Worm (Caenorhabditis elegans) whole organism, L3 larva: ENCODE measurements around the gene C17C3.1.
"Not testable (repeated sequence)": the region's sequence is repeated elsewhere in the genome, so short reads cannot be mapped to it uniquely, and the experiment has no call there.

ENCODE experiments used
- R02D3.7 ChIP-seq: fragments of 150-350 bp; optimal IDR thresholded peaks from 2 replicates; lab custom pipeline; 2014; ENCODE audit warnings: missing biosample characterization, missing genetic modification characterization
- ZK546.5 ChIP-seq: sonication (generic microtip); optimal IDR thresholded peaks from 2 replicates; lab custom pipeline; 2017; ENCODE audit warnings: missing biosample characterization, missing genetic modification characterization
- aly-2 ChIP-seq: fragments of 150-350 bp; optimal IDR thresholded peaks from 2 replicates; lab custom pipeline; 2014; ENCODE audit warnings: missing biosample characterization, missing genetic modification characterization
- ama-1 ChIP-seq: fragments of 150-350 bp; optimal IDR thresholded peaks from 2 replicates; lab custom pipeline; 2018
- ceh-16 ChIP-seq: sonication (generic microtip); optimal IDR thresholded peaks from 2 replicates; lab custom pipeline; 2017; ENCODE audit warnings: missing biosample characterization, missing genetic modification characterization
- ceh-28 ChIP-seq: fragments of 150-350 bp; optimal IDR thresholded peaks from 2 replicates; lab custom pipeline; 2014; ENCODE audit warnings: missing biosample characterization, missing genetic modification reagents, missing genetic modification characterization
- ceh-82 ChIP-seq: fragments of 150-350 bp; optimal IDR thresholded peaks from 2 replicates; lab custom pipeline; 2014; ENCODE audit warnings: missing biosample characterization, missing genetic modification characterization
- ceh-9 ChIP-seq: sonication (generic microtip); optimal IDR thresholded peaks from 2 replicates; lab custom pipeline; 2018; ENCODE audit warnings: missing biosample characterization, missing genetic modification characterization
- daf-12 ChIP-seq: fragments of 150-350 bp; optimal IDR thresholded peaks from 2 replicates; lab custom pipeline; 2014; ENCODE audit warnings: missing biosample characterization, missing genetic modification reagents, missing genetic modification characterization
- egl-27 ChIP-seq: sonication (generic microtip); optimal IDR thresholded peaks from 4 replicates; lab custom pipeline; 2017; ENCODE audit warnings: missing biosample characterization, missing genetic modification reagents, missing genetic modification characterization
- elt-1 ChIP-seq: fragments of 150-350 bp; optimal IDR thresholded peaks from 2 replicates; lab custom pipeline; 2014; ENCODE audit warnings: missing biosample characterization, missing genetic modification characterization
- elt-2 ChIP-seq: sonication (generic microtip); optimal IDR thresholded peaks from 2 replicates; lab custom pipeline; 2016; ENCODE audit warnings: missing genetic modification reagents, mild to moderate bottlenecking, missing genetic modification characterization, missing compliant biosample characterization
- elt-3 ChIP-seq, 3 experiments: fragments of 150-350 bp in 1 of 3; sonication (generic microtip) in 2 of 3; optimal IDR thresholded peaks; 2 replicates in 2 of 3; 4 replicates in 1 of 3; lab custom pipeline; 2014 to 2017; ENCODE audit warnings: missing biosample characterization in 3 of 3, missing genetic modification characterization in 3 of 3
- eor-1 ChIP-seq, 2 experiments: fragments of 150-350 bp; optimal IDR thresholded peaks; 2 replicates each; lab custom pipeline; 2014 to 2018; ENCODE audit warnings: missing biosample characterization in 2 of 2, missing genetic modification characterization in 2 of 2
- fkh-10 ChIP-seq: sonication (generic microtip); optimal IDR thresholded peaks from 2 replicates; lab custom pipeline; 2017; ENCODE audit warnings: missing biosample characterization, missing genetic modification reagents, missing genetic modification characterization
- fkh-2 ChIP-seq: fragments of 150-350 bp; optimal IDR thresholded peaks from 2 replicates; lab custom pipeline; 2014; ENCODE audit warnings: missing biosample characterization, missing genetic modification reagents, missing genetic modification characterization
- fos-1 ChIP-seq: fragments of 150-350 bp; optimal IDR thresholded peaks from 2 replicates; lab custom pipeline; 2014; ENCODE audit warnings: missing biosample characterization, missing genetic modification characterization
- hmg-11 ChIP-seq: sonication (generic microtip); optimal IDR thresholded peaks from 2 replicates; lab custom pipeline; 2016; ENCODE audit warnings: missing genetic modification characterization, missing compliant biosample characterization
- jun-1 ChIP-seq: fragments of 150-350 bp; optimal IDR thresholded peaks from 2 replicates; lab custom pipeline; 2014; ENCODE audit warnings: missing biosample characterization, missing genetic modification reagents, missing genetic modification characterization
- lin-15B ChIP-seq: fragments of 150-350 bp; optimal IDR thresholded peaks from 2 replicates; lab custom pipeline; 2014; ENCODE audit warnings: missing biosample characterization, missing genetic modification characterization
- lsy-12 ChIP-seq: sonication (generic microtip); optimal IDR thresholded peaks from 2 replicates; lab custom pipeline; 2016; ENCODE audit warnings: mild to moderate bottlenecking, missing genetic modification characterization, missing compliant biosample characterization
- mdl-1 ChIP-seq: fragments of 150-350 bp; optimal IDR thresholded peaks from 2 replicates; lab custom pipeline; 2014; ENCODE audit warnings: missing biosample characterization, missing genetic modification characterization
- mml-1 ChIP-seq: fragments of 150-350 bp; sonication (generic microtip); optimal IDR thresholded peaks from 3 replicates; lab custom pipeline; 2014; ENCODE audit warnings: missing biosample characterization, missing genetic modification characterization
- nfya-1 ChIP-seq: sonication (generic microtip); optimal IDR thresholded peaks from 2 replicates; lab custom pipeline; 2017; ENCODE audit warnings: missing genetic modification characterization, mild to moderate bottlenecking, missing compliant biosample characterization, antibody characterized with exemption, moderate library complexity; ENCODE audit not compliant: insufficient read depth
- nhr-11 ChIP-seq: fragments of 150-350 bp; optimal IDR thresholded peaks from 2 replicates; lab custom pipeline; 2014; ENCODE audit warnings: missing biosample characterization, missing genetic modification characterization
- nhr-12 ChIP-seq: fragments of 150-350 bp; optimal IDR thresholded peaks from 2 replicates; lab custom pipeline; 2014; ENCODE audit warnings: missing biosample characterization, missing genetic modification characterization
- nhr-23 ChIP-seq: fragments of 150-350 bp; optimal IDR thresholded peaks from 2 replicates; lab custom pipeline; 2014; ENCODE audit warnings: missing biosample characterization, missing genetic modification reagents, missing genetic modification characterization
- nhr-237 ChIP-seq: fragments of 150-350 bp; optimal IDR thresholded peaks from 2 replicates; lab custom pipeline; 2014; ENCODE audit warnings: missing biosample characterization, missing genetic modification characterization
- nhr-25 ChIP-seq: sonication (generic microtip); optimal IDR thresholded peaks from 2 replicates; lab custom pipeline; 2017; ENCODE audit warnings: missing biosample characterization, missing genetic modification characterization
- nhr-28 ChIP-seq: fragments of 150-350 bp; optimal IDR thresholded peaks from 2 replicates; lab custom pipeline; 2014; ENCODE audit warnings: missing biosample characterization, missing genetic modification characterization
- nhr-43 ChIP-seq: sonication (generic microtip); optimal IDR thresholded peaks from 2 replicates; lab custom pipeline; 2016; ENCODE audit warnings: mild to moderate bottlenecking, missing genetic modification characterization, missing compliant biosample characterization; ENCODE audit not compliant: poor library complexity, severe bottlenecking
- nhr-76 ChIP-seq: fragments of 150-350 bp; sonication (generic microtip); optimal IDR thresholded peaks from 5 replicates; lab custom pipeline; 2014; ENCODE audit warnings: missing biosample characterization, missing genetic modification characterization
- nhr-77 ChIP-seq: fragments of 150-350 bp; optimal IDR thresholded peaks from 2 replicates; lab custom pipeline; 2014; ENCODE audit warnings: missing biosample characterization, missing genetic modification characterization
- pha-4 ChIP-seq: fragments of 150-350 bp; optimal IDR thresholded peaks from 2 replicates; lab custom pipeline; 2014; ENCODE audit warnings: missing biosample characterization, missing genetic modification reagents, missing genetic modification characterization
- snpc-4 ChIP-seq: fragments of 150-350 bp; optimal IDR thresholded peaks from 2 replicates; lab custom pipeline; 2014; ENCODE audit warnings: missing biosample characterization, missing genetic modification characterization
- tbx-2 ChIP-seq: sonication (generic microtip); optimal IDR thresholded peaks from 2 replicates; lab custom pipeline; 2016; ENCODE audit warnings: mild to moderate bottlenecking, missing genetic modification characterization, missing compliant biosample characterization
- unc-39 ChIP-seq: sonication (generic microtip); optimal IDR thresholded peaks from 4 replicates; lab custom pipeline; 2017; ENCODE audit warnings: missing biosample characterization, missing genetic modification characterization
- unc-62 ChIP-seq: fragments of 150-350 bp; sonication (generic microtip); optimal IDR thresholded peaks from 4 replicates; lab custom pipeline; 2014; ENCODE audit warnings: missing biosample characterization, missing genetic modification reagents, missing genetic modification characterization
- ztf-11 ChIP-seq: fragments of 150-350 bp; optimal IDR thresholded peaks from 2 replicates; lab custom pipeline; 2014; ENCODE audit warnings: missing biosample characterization, missing genetic modification characterization
- ztf-4 ChIP-seq: fragments of 150-350 bp; optimal IDR thresholded peaks from 2 replicates; lab custom pipeline; 2014; ENCODE audit warnings: missing biosample characterization, missing genetic modification characterization

C17C3.1 gene

ce11 chrII:5531855-5532328 is 38.5 kb upstream of the C17C3.1 start, which contains the start of gene C17C3.9:
TSS of gene C17C3.9 (minus strand) at chrII:5532278.
- TF ChIP-seq ztf-11 = no peak
- TF ChIP-seq hmg-11 (tag; lab: Kevin White, UChicago) = no peak
- no peak for TF ChIP-seq elt-2 (tag; lab: Kevin White, UChicago)
- TF ChIP-seq nhr-76 (tag; lab: Kevin White, UChicago) = no peak
- TF ChIP-seq snpc-4 (tag; lab: Kevin White, UChicago) = no peak
- no peak for TF ChIP-seq egl-27 (tag; lab: Kevin White, UChicago)
- TF ChIP-seq elt-3 (tag; optimal IDR thresholded peaks at IDR 0.05; lab: Kevin White, UChicago) = no peak
- TF ChIP-seq lsy-12 (tag; lab: Kevin White, UChicago) = no peak
- no peak for TF ChIP-seq eor-1 (tag; optimal IDR thresholded peaks at IDR 0.05; lab: Kevin White, UChicago)
- TF ChIP-seq nfya-1 (tag; lab: Kevin White, UChicago) = no peak
- no peak for TF ChIP-seq mdl-1 (tag; lab: Kevin White, UChicago)
- TF ChIP-seq ztf-4 (tag; lab: Kevin White, UChicago) = no peak
- no peak for TF ChIP-seq fkh-10
- no peak for TF ChIP-seq fkh-2 (tag; lab: Kevin White, UChicago)
- no peak for TF ChIP-seq nhr-28 (tag; lab: Kevin White, UChicago)
- no peak for TF ChIP-seq tbx-2 (tag; lab: Kevin White, UChicago)
- TF ChIP-seq daf-12 (tag; lab: Kevin White, UChicago) = no peak
- TF ChIP-seq unc-39 (tag; lab: Kevin White, UChicago) = no peak

DNA sequence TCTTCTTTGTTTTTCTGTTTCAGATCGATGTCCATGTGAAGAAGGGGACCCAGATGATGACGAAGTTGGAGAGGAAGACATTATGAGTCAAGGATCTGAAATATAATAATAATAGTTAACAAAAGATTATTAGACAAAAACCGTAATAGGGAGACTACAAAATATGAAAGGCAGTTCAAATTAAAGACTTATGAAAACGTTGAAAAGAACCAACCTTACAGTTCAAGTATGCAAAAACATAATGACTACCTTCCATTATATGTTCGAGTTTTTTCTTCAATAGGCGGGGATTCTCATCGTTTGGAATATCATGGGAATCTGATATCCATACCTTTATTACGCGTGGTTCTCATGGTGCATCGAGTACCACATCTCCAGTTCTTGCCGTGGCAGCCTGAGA is 36.7 kb upstream of the C17C3.1 start, which contains the start of gene hlh-26:
Gene hlh-26 (minus strand): TSS at position 101 of the 400 bp plus-strand sequence.
- TF ChIP-seq jun-1 (tag; lab: Kevin White, UChicago) (no peak), nhr-43 (tag; lab: Kevin White, UChicago) (no peak), unc-39 (tag; lab: Kevin White, UChicago) (no peak), ceh-82 (tag; lab: Kevin White, UChicago) (no peak), nhr-237 (no peak), nhr-12 (tag; lab: Kevin White, UChicago) (no peak), nhr-25 (no peak), mml-1 (no peak), ama-1 (no peak), fos-1 (tag; lab: Kevin White, UChicago) (no peak)

- TF ChIP-seq ceh-9 (tag; lab: Kevin White, UChicago); nhr-23; elt-3 (tag; optimal IDR thresholded peaks at IDR 0.05; lab: Kevin White, UChicago): not testable (repeated sequence)
- TF ChIP-seq, all 47 proteins: peak for 0; not testable (repeated sequence) for 47
These were observed 35.4 kb upstream of the C17C3.1 start, which contains the start of gene hlh-25 for ce11 chrII:5534939-5535338. TSS of gene hlh-25 (plus strand) at chrII:5535239.

- TF ChIP-seq elt-1 (tag; lab: Kevin White, UChicago) (no peak), unc-62 (no peak), snpc-4 (tag; lab: Kevin White, UChicago) (no peak), lin-15B (no peak), lsy-12 (tag; lab: Kevin White, UChicago) (no peak), nhr-77 (tag; lab: Kevin White, UChicago) (no peak), ama-1 (no peak), fkh-10 (no peak), fos-1 (tag; lab: Kevin White, UChicago) (no peak), pha-4 (tag; lab: Kevin White, UChicago) (no peak), nhr-76 (tag; lab: Kevin White, UChicago) (no peak), nhr-23 (no peak)
These were observed 33.3 kb upstream of the C17C3.1 start for ce11 chrII:5537078-5537477.

- no peak for TF ChIP-seq nhr-11 (tag; lab: Kevin White, UChicago)
- no peak for TF ChIP-seq nhr-77 (tag; lab: Kevin White, UChicago)
- TF ChIP-seq unc-39 (tag; lab: Kevin White, UChicago) = no peak
- no peak for TF ChIP-seq nhr-76 (tag; lab: Kevin White, UChicago)
- TF ChIP-seq R02D3.7 = no peak
- no peak for TF ChIP-seq nhr-12 (tag; lab: Kevin White, UChicago)
- TF ChIP-seq ama-1 = no peak
- no peak for TF ChIP-seq fkh-2 (tag; lab: Kevin White, UChicago)
- TF ChIP-seq nhr-43 (tag; lab: Kevin White, UChicago) = no peak
- TF ChIP-seq pha-4 (tag; lab: Kevin White, UChicago) = no peak
- TF ChIP-seq ceh-16 = no peak
- TF ChIP-seq ZK546.5 (tag; lab: Kevin White, UChicago) = no peak
- TF ChIP-seq lsy-12 (tag; lab: Kevin White, UChicago) = no peak
- TF ChIP-seq ceh-9 (tag; lab: Kevin White, UChicago) = no peak
- no peak for TF ChIP-seq egl-27 (tag; lab: Kevin White, UChicago)
- no peak for TF ChIP-seq ceh-28
- TF ChIP-seq ztf-4 (tag; lab: Kevin White, UChicago) = no peak
- no peak for TF ChIP-seq nhr-23
- no peak for TF ChIP-seq aly-2 (tag; lab: Kevin White, UChicago)
These were observed 32.8 kb upstream of the C17C3.1 start, which contains the start of gene C17C3.11 for ce11 chrII:5537524-5537923. TSS of gene C17C3.11 (plus strand) at chrII:5537824.
